Fruit fly (Drosophila melanogaster): ENCODE data around the gene Cap-D3.

Gene Cap-D3

dm6 chr2L:5546518-5547287 is 21.0 kb downstream of the Cap-D3 start, which contains the start of gene Oscillin (continued):
- TF ChIP-seq lz (GFP tag; optimal IDR thresholded peaks at IDR 0.05) (peak; percentile 70), CG8119 (GFP tag; IDR thresholded peaks at IDR 0.05) (peak; percentile 57; the same call in 1 of the 3 replicates), CG11902 (GFP tag; optimal IDR thresholded peaks at IDR 0.05) (peak; percentile 52), eg (GFP tag; IDR thresholded peaks at IDR 0.05) (peak; percentile 86), CG8319 (GFP tag; optimal IDR thresholded peaks at IDR 0.05) (peak; percentile 52), fd59A (GFP tag; optimal IDR thresholded peaks at IDR 0.05) (peak; percentile 6), Sox102F (GFP tag; optimal IDR thresholded peaks at IDR 0.05) (peak; percentile 36), OdsH (GFP tag; optimal IDR thresholded peaks at IDR 0.05) (peak; percentile 37), salr (GFP tag; optimal IDR thresholded peaks at IDR 0.05) (peak in 1 of 2 experiments; percentile 67), CG3032 (tag; optimal IDR thresholded peaks at IDR 0.05) (peak; percentile 80), CG11762 (GFP tag; optimal IDR thresholded peaks at IDR 0.05; ENCODE audit: insufficient read depth) (peak; percentile 66), cyc (GFP tag; optimal IDR thresholded peaks at IDR 0.05) (peak; percentile 65), Gug (GFP tag; IDR thresholded peaks at IDR 0.05) (peak; percentile 63), Lpt (GFP tag; optimal IDR thresholded peaks at IDR 0.05) (no peak), vri (GFP tag; optimal IDR thresholded peaks at IDR 0.05) (peak; percentile 39), CG16779 (tag; optimal IDR thresholded peaks at IDR 0.05) (peak; percentile 22), pdm3 (GFP tag; optimal IDR thresholded peaks at IDR 0.05) (peak; percentile 39), Hr38 (GFP tag; optimal IDR thresholded peaks at IDR 0.05) (no peak), CG6276 (GFP tag; optimal IDR thresholded peaks at IDR 0.05) (peak; percentile 55), CG8632 (GFP tag; optimal IDR thresholded peaks at IDR 0.05) (peak; percentile 70), Smox (GFP tag; optimal IDR thresholded peaks at IDR 0.05) (peak; percentile 65), dsx (GFP tag; optimal IDR thresholded peaks at IDR 0.05; ENCODE audit: poor library complexity, severe bottlenecking) (peak; percentile 71), fd85E (GFP tag; optimal IDR thresholded peaks at IDR 0.05) (peak; percentile 18), CG4318 (GFP tag; optimal IDR thresholded peaks at IDR 0.05) (no peak), Hr39 (GFP tag; optimal IDR thresholded peaks at IDR 0.05) (peak; percentile 27), Ets21C (GFP tag; optimal IDR thresholded peaks at IDR 0.05) (no peak)

DNA sequence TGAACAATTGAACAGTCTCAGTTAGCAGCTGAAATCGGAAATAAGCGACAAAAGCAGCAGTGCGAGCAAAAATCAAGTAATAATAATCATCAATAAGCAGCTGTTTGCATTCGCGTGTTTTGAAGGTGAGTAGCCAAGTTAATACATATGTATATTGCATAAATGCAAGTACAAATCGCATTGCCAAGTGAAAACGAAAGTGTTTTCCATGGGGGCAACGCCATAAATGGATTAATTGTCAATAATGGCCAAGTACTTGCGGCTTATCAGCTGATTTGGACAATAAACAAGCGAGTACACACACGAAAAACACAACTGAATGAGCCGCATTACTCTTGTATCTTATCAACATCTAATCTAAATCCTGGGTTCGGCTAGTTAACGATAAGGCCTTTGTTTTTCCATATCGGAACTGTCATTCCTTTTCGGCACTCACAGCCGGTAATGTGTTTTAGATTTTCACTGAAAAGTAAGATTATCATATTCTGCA is 21.6 kb downstream of the Cap-D3 start:
- TF ChIP-seq Eip78C (GFP tag) (no peak), fd85E (GFP tag; optimal IDR thresholded peaks at IDR 0.05) (no peak), CG31627 (GFP tag; optimal IDR thresholded peaks at IDR 0.05) (no peak), Eip93F (GFP tag; optimal IDR thresholded peaks at IDR 0.05) (peak; percentile 25), svp (GFP tag) (peak; percentile 62), CG6854 (GFP tag; optimal IDR thresholded peaks at IDR 0.05) (no peak), fd59A (GFP tag; optimal IDR thresholded peaks at IDR 0.05) (no peak), Hr39 (GFP tag; optimal IDR thresholded peaks at IDR 0.05) (no peak), CG32006 (GFP tag; optimal IDR thresholded peaks at IDR 0.05) (no peak), CG10631 (GFP tag; optimal IDR thresholded peaks at IDR 0.05) (no peak), CG8632 (GFP tag; optimal IDR thresholded peaks at IDR 0.05) (no peak), CG16779 (tag; optimal IDR thresholded peaks at IDR 0.05) (no peak), vri (GFP tag; optimal IDR thresholded peaks at IDR 0.05) (peak; percentile 5), CG6163 (GFP tag; IDR thresholded peaks at IDR 0.05) (no peak), net (GFP tag; optimal IDR thresholded peaks at IDR 0.05) (no peak), CG11294 (GFP tag; IDR thresholded peaks at IDR 0.05) (no peak), ss (GFP tag; optimal IDR thresholded peaks at IDR 0.05) (no peak), Blimp-1 (GFP tag; optimal IDR thresholded peaks at IDR 0.05) (peak; percentile 1)

Measured in whole organism, prepupa.